Fruit fly (Drosophila melanogaster): ENCODE measurements around the gene Prp40.

The Prp40 gene

dm6 chr2L:3041918-3042615 is 19.0 kb downstream of the Prp40 start, which contains the start of gene CG17261 (continued):
- TF ChIP-seq Ravus (GFP tag; IDR thresholded peaks at IDR 0.05) (no peak), CG4617 (GFP tag; optimal IDR thresholded peaks at IDR 0.05; ENCODE audit: borderline replicate concordance) (no peak), CG8290 (GFP tag; optimal IDR thresholded peaks at IDR 0.05) (no peak), CG8290 (tag; optimal IDR thresholded peaks at IDR 0.05) (peak in 1 of 2 experiments; percentile 70), emc (GFP tag; optimal IDR thresholded peaks at IDR 0.05) (peak; percentile 4), CG12071 (GFP tag; optimal IDR thresholded peaks at IDR 0.05) (peak; percentile 23), CG17568 (GFP tag; optimal IDR thresholded peaks at IDR 0.05) (peak; percentile 4), Eip74EF (GFP tag; optimal IDR thresholded peaks at IDR 0.05) (no peak), CG14667 (GFP tag; IDR thresholded peaks at IDR 0.05) (no peak), NFAT (GFP tag; IDR thresholded peaks at IDR 0.05) (peak; percentile 55; the same call in 1 of the 2 replicates), mirr (GFP tag; optimal IDR thresholded peaks at IDR 0.05) (peak; percentile 58), CG10431 (GFP tag; optimal IDR thresholded peaks at IDR 0.05) (no peak), CG10267 (tag; optimal IDR thresholded peaks at IDR 0.05) (no peak), CG16779 (GFP tag; IDR thresholded peaks at IDR 0.05) (no peak), wdn (GFP tag; IDR thresholded peaks at IDR 0.05) (no peak), ci (GFP tag; IDR thresholded peaks at IDR 0.05) (no peak), CG1603 (tag; optimal IDR thresholded peaks at IDR 0.05) (peak; percentile 51), CG10959 (GFP tag; IDR thresholded peaks at IDR 0.05) (no peak), row (GFP tag; IDR thresholded peaks at IDR 0.05) (peak; percentile 89), Max (GFP tag; optimal IDR thresholded peaks at IDR 0.05) (no peak), tap (tag; optimal IDR thresholded peaks at IDR 0.05) (no peak), BtbVII (GFP tag; optimal IDR thresholded peaks at IDR 0.05) (no peak), eyg (GFP tag; optimal IDR thresholded peaks at IDR 0.05) (no peak), salm (tag; optimal IDR thresholded peaks at IDR 0.05) (no peak), CG7556 (GFP tag; optimal IDR thresholded peaks at IDR 0.05) (peak; percentile 37), Poxn (GFP tag; IDR thresholded peaks at IDR 0.05) (no peak), HLHmδ (GFP tag; optimal IDR thresholded peaks at IDR 0.05) (no peak), CG16815 (GFP tag; optimal IDR thresholded peaks at IDR 0.05) (no peak), chm (GFP tag; IDR thresholded peaks at IDR 0.05) (no peak), stwl (tag; optimal IDR thresholded peaks at IDR 0.05) (no peak), fd102C (GFP tag; optimal IDR thresholded peaks at IDR 0.05) (no peak), D19B (GFP tag; optimal IDR thresholded peaks at IDR 0.05) (peak; percentile 10), YL-1 (GFP tag; optimal IDR thresholded peaks at IDR 0.05) (no peak), Side (GFP tag; optimal IDR thresholded peaks at IDR 0.05) (peak; percentile 40), CG31365 (tag; optimal IDR thresholded peaks at IDR 0.05) (no peak), ash1 (GFP tag; optimal IDR thresholded peaks at IDR 0.05) (no peak), CG7987 (GFP tag; optimal IDR thresholded peaks at IDR 0.05) (peak; percentile 86), CG17829 (tag; optimal IDR thresholded peaks at IDR 0.05) (no peak), hb (GFP tag; IDR thresholded peaks at IDR 0.05; ENCODE audit: partially characterized antibody) (no peak), nmo (GFP tag; optimal IDR thresholded peaks at IDR 0.05) (no peak), CG6813 (GFP tag; optimal IDR thresholded peaks at IDR 0.05) (no peak), CG9727 (GFP tag; optimal IDR thresholded peaks at IDR 0.05) (peak; percentile 55), CG12104 (GFP tag; optimal IDR thresholded peaks at IDR 0.05) (no peak), tup (GFP tag; optimal IDR thresholded peaks at IDR 0.05) (no peak), fu2 (GFP tag; optimal IDR thresholded peaks at IDR 0.05) (no peak), CG13287 (GFP tag; IDR thresholded peaks at IDR 0.05; ENCODE audit: partially characterized antibody) (no peak), lab (GFP tag; optimal IDR thresholded peaks at IDR 0.05) (peak; percentile 80), sr (GFP tag; IDR thresholded peaks at IDR 0.05) (no peak), grn (GFP tag; optimal IDR thresholded peaks at IDR 0.05) (peak; percentile 68), abd-A (tag; optimal IDR thresholded peaks at IDR 0.05) (no peak)
